Fruit fly (Drosophila melanogaster) whole organism, embryonic: Measurements from ENCODE around the gene Dpy-30L1.

Experiments
- CG10431 ChIP-seq: fragments of 200-800 bp; sonication (Bioruptor generic); optimal IDR thresholded peaks from 3 replicates; lab custom pipeline; 2018; ENCODE audit warnings: missing biosample characterization, mild to moderate bottlenecking, missing genetic modification characterization
- CG12391 ChIP-seq: fragments of 200-800 bp; sonication (Bioruptor generic); optimal IDR thresholded peaks from 3 replicates; lab custom pipeline; 2018; ENCODE audit warnings: missing biosample characterization, mild to moderate bottlenecking, missing genetic modification characterization, moderate library complexity
- CG12769 ChIP-seq: fragments of 200-800 bp; sonication (Bioruptor generic); optimal IDR thresholded peaks from 2 replicates; lab custom pipeline; 2019; ENCODE audit warnings: missing biosample characterization, mild to moderate bottlenecking, missing genetic modification characterization, moderate library complexity
- CG14050 ChIP-seq: fragments of 200-800 bp; sonication (Bioruptor generic); IDR thresholded peaks from 3 replicates; pipeline ENCODE4 v1.3.6; 2022; ENCODE audit warnings: missing biosample characterization, missing genetic modification characterization
- CG16813 ChIP-seq: fragments of 200-800 bp; sonication (Bioruptor generic); IDR thresholded peaks from 3 replicates; pipeline ENCODE4 v1.3.6; 2022; ENCODE audit warnings: missing biosample characterization, missing genetic modification characterization; ENCODE audit not compliant: partially characterized antibody
- CG16815 ChIP-seq: fragments of 200-800 bp; sonication (Bioruptor generic); optimal IDR thresholded peaks from 3 replicates; lab custom pipeline; 2017; ENCODE audit warnings: missing biosample characterization, mild to moderate bottlenecking, missing genetic modification characterization
- CG16863 ChIP-seq: fragments of 200-800 bp; sonication (Bioruptor generic); optimal IDR thresholded peaks from 3 replicates; lab custom pipeline; 2016; ENCODE audit warnings: missing biosample characterization, missing genetic modification characterization
- CG1832 ChIP-seq: fragments of 200-800 bp; sonication (Bioruptor generic); optimal IDR thresholded peaks from 2 replicates; lab custom pipeline; 2017; ENCODE audit warnings: missing biosample characterization, mild to moderate bottlenecking, missing genetic modification characterization, inconsistent platforms
- CG2120 ChIP-seq: fragments of 200-800 bp; sonication (Bioruptor generic); optimal IDR thresholded peaks from 3 replicates; lab custom pipeline; 2016; ENCODE audit warnings: missing biosample characterization, missing genetic modification characterization
- CG2678 ChIP-seq: fragments of 200-800 bp; sonication (Bioruptor generic); optimal IDR thresholded peaks from 3 replicates; lab custom pipeline; 2019; ENCODE audit warnings: missing biosample characterization, mild to moderate bottlenecking, missing genetic modification characterization, moderate library complexity
- CG30403 ChIP-seq: fragments of 200-800 bp; sonication (Bioruptor generic); optimal IDR thresholded peaks from 3 replicates; lab custom pipeline; 2016; ENCODE audit warnings: missing biosample characterization, missing genetic modification characterization
- CG32532 ChIP-seq: fragments of 200-800 bp; sonication (Bioruptor generic); IDR thresholded peaks from 2 replicates; pipeline ENCODE4 v1.3.6; 2022; ENCODE audit warnings: missing biosample characterization, missing genetic modification characterization
- CG3281 ChIP-seq: fragments of 200-800 bp; sonication (Bioruptor generic); optimal IDR thresholded peaks from 3 replicates; lab custom pipeline; 2017; ENCODE audit warnings: missing biosample characterization, mild to moderate bottlenecking, missing genetic modification characterization
- CG7786 ChIP-seq: fragments of 200-800 bp; sonication (Bioruptor generic); optimal IDR thresholded peaks from 2 replicates; lab custom pipeline; 2016; ENCODE audit warnings: missing biosample characterization, missing genetic modification characterization
- CG8359 ChIP-seq: fragments of 200-800 bp; sonication (Bioruptor generic); optimal IDR thresholded peaks from 2 replicates; lab custom pipeline; 2017; ENCODE audit warnings: missing biosample characterization, mild to moderate bottlenecking, missing genetic modification characterization, borderline replicate concordance
- CG9932 ChIP-seq: fragments of 200-800 bp; sonication (Bioruptor generic); IDR thresholded peaks from 2 replicates; pipeline ENCODE4 v1.3.6; 2022; ENCODE audit warnings: missing biosample characterization, missing genetic modification characterization
- Camta ChIP-seq: fragments of 200-800 bp; sonication (Bioruptor generic); optimal IDR thresholded peaks from 2 replicates; lab custom pipeline; 2016; ENCODE audit warnings: missing biosample characterization, missing genetic modification characterization
- Hsf ChIP-seq: fragments of 200-800 bp; sonication (Bioruptor generic); optimal IDR thresholded peaks from 3 replicates; lab custom pipeline; 2016; ENCODE audit warnings: missing biosample characterization, missing genetic modification characterization
- Med ChIP-seq: fragments of 200-800 bp; sonication (Bioruptor generic); peaks from one replicate; lab custom pipeline; 2016; ENCODE audit warnings: missing biosample characterization, missing genetic modification characterization, mild to moderate bottlenecking, inconsistent platforms, moderate library complexity
- Meics ChIP-seq: fragments of 200-800 bp; sonication (Bioruptor generic); optimal IDR thresholded peaks from 2 replicates; lab custom pipeline; 2017; ENCODE audit warnings: missing biosample characterization, mild to moderate bottlenecking, missing genetic modification characterization
- Sox100B ChIP-seq: fragments of 200-800 bp; sonication (Bioruptor generic); optimal IDR thresholded peaks from 3 replicates; lab custom pipeline; 2018; ENCODE audit warnings: missing biosample characterization, mild to moderate bottlenecking, missing genetic modification characterization
- Usf ChIP-seq: fragments of 200-800 bp; sonication (Bioruptor generic); optimal IDR thresholded peaks from 2 replicates; lab custom pipeline; 2017; ENCODE audit warnings: missing genotype, missing biosample characterization, missing genetic modification characterization
- Xrp1 ChIP-seq: fragments of 200-800 bp; sonication (Bioruptor generic); IDR thresholded peaks from 2 replicates; pipeline ENCODE4 v1.3.6; 2022; ENCODE audit warnings: missing biosample characterization, missing genetic modification characterization
- aop ChIP-seq: fragments of 200-800 bp; sonication (Bioruptor generic); IDR thresholded peaks from 2 replicates; pipeline ENCODE4 v1.3.6; 2022; ENCODE audit warnings: missing biosample characterization, missing genetic modification characterization
- bcd ChIP-seq: fragments of 200-800 bp; sonication (Bioruptor generic); optimal IDR thresholded peaks from 2 replicates; lab custom pipeline; 2017; ENCODE audit warnings: missing biosample characterization, mild to moderate bottlenecking, missing genetic modification characterization
- bsh ChIP-seq, 2 experiments: fragments of 200-800 bp; sonication (Bioruptor generic); optimal IDR thresholded peaks; 2 replicates each; lab custom pipeline; 2017 to 2018; ENCODE audit warnings: mild to moderate bottlenecking in 2 of 2, missing biosample characterization in 2 of 2, missing genetic modification characterization in 2 of 2, moderate library complexity in 1 of 2
- danr ChIP-seq: fragments of 200-800 bp; sonication (Bioruptor generic); IDR thresholded peaks from 2 replicates; pipeline ENCODE4 v1.3.6; 2022; ENCODE audit warnings: missing biosample characterization, missing genetic modification characterization
- dysf ChIP-seq: fragments of 200-800 bp; sonication (Bioruptor generic); IDR thresholded peaks from 3 replicates; pipeline ENCODE4 v1.3.6; 2022; ENCODE audit warnings: missing biosample characterization, missing genetic modification characterization
- gem ChIP-seq: fragments of 200-800 bp; sonication (Bioruptor generic); optimal IDR thresholded peaks from 2 replicates; lab custom pipeline; 2019; ENCODE audit warnings: missing biosample characterization, mild to moderate bottlenecking, missing genetic modification characterization, moderate library complexity
- grau ChIP-seq: fragments of 200-800 bp; optimal IDR thresholded peaks from 3 replicates; lab custom pipeline; 2019; ENCODE audit warnings: missing biosample characterization, mild to moderate bottlenecking, missing genetic modification characterization, moderate library complexity
- gro ChIP-seq: fragments of 200-800 bp; sonication (Bioruptor generic); optimal IDR thresholded peaks from 2 replicates; lab custom pipeline; 2016; ENCODE audit warnings: missing biosample characterization, missing genetic modification characterization
- lab ChIP-seq: fragments of 200-800 bp; sonication (Bioruptor generic); optimal IDR thresholded peaks from 3 replicates; lab custom pipeline; 2017; ENCODE audit warnings: missing biosample characterization, missing genetic modification characterization, mild to moderate bottlenecking, moderate library complexity, missing genetic modification reagents
- lilli ChIP-seq: fragments of 200-800 bp; sonication (Bioruptor generic); optimal IDR thresholded peaks from 3 replicates; lab custom pipeline; 2016; ENCODE audit warnings: missing biosample characterization, missing genetic modification characterization
- lola ChIP-seq, 3 experiments: fragments of >200 bp in 2 of 3; fragments of 200-800 bp in 1 of 3; sonication (Bioruptor generic) in 1 of 3; optimal IDR thresholded peaks; 2 replicates each; lab custom pipeline; 2017 to 2019; ENCODE audit warnings: missing biosample characterization in 3 of 3, missing genetic modification characterization in 3 of 3, mild to moderate bottlenecking in 1 of 3, moderate library complexity in 1 of 3
- lov ChIP-seq, 2 experiments: fragments of 200-800 bp in 1 of 2; fragments of >200 bp in 1 of 2; sonication (Bioruptor generic) in 1 of 2; IDR thresholded peaks in 1 of 2; optimal IDR thresholded peaks in 1 of 2; 2 replicates in 1 of 2; 3 replicates in 1 of 2; pipeline versions ENCODE4 v1.3.6 to Lab custom; 2017 to 2022; ENCODE audit warnings: missing biosample characterization in 1 of 2, missing genetic modification characterization in 1 of 2
- odd ChIP-seq: fragments of 200-800 bp; sonication (Bioruptor generic); optimal IDR thresholded peaks from 2 replicates; lab custom pipeline; 2017; ENCODE audit warnings: missing biosample characterization, mild to moderate bottlenecking, missing genetic modification characterization
- pan ChIP-seq, 4 experiments: fragments of >200 bp in 3 of 4; fragments of 200-800 bp in 1 of 4; sonication (Bioruptor generic) in 1 of 4; optimal IDR thresholded peaks in 3 of 4; IDR thresholded peaks in 1 of 4; 2 replicates each; pipeline versions ENCODE4 v1.3.6 to Lab custom; 2017 to 2022; ENCODE audit warnings: missing biosample characterization in 2 of 4, missing genetic modification characterization in 2 of 4, mixed read lengths in 1 of 4
- prd ChIP-seq, 3 experiments: fragments of >200 bp in 2 of 3; fragments of 200-800 bp in 1 of 3; sonication (Bioruptor generic) in 1 of 3; optimal IDR thresholded peaks in 2 of 3; IDR thresholded peaks in 1 of 3; 2 replicates in 2 of 3; 3 replicates in 1 of 3; pipeline versions ENCODE4 v1.3.6 to Lab custom; 2017 to 2022; ENCODE audit warnings: missing biosample characterization in 1 of 3, missing genetic modification characterization in 1 of 3
- row ChIP-seq: fragments of 200-800 bp; sonication (Bioruptor generic); IDR thresholded peaks from 3 replicates; pipeline ENCODE4 v1.3.6; 2022; ENCODE audit warnings: missing biosample characterization, missing genetic modification characterization
- sens ChIP-seq: fragments of 200-800 bp; sonication (Bioruptor generic); peaks from one replicate; lab custom pipeline; 2016; ENCODE audit warnings: missing biosample characterization, missing genetic modification characterization
- slbo ChIP-seq: fragments of 200-800 bp; sonication (Bioruptor generic); IDR thresholded peaks from 2 replicates; pipeline ENCODE4 v1.3.6; 2022; ENCODE audit warnings: missing biosample characterization, missing genetic modification characterization
- sna ChIP-seq: fragments of 200-800 bp; sonication (Bioruptor generic); IDR thresholded peaks from 2 replicates; pipeline ENCODE4 v1.3.6; 2022; ENCODE audit warnings: missing biosample characterization, missing genetic modification characterization; ENCODE audit not compliant: partially characterized antibody
- sqz ChIP-seq: fragments of 200-800 bp; sonication (Bioruptor generic); optimal IDR thresholded peaks from 3 replicates; lab custom pipeline; 2018; ENCODE audit warnings: missing biosample characterization, mild to moderate bottlenecking, missing genetic modification characterization
- tio ChIP-seq: fragments of 200-800 bp; sonication (Bioruptor generic); optimal IDR thresholded peaks from 2 replicates; lab custom pipeline; 2017; ENCODE audit warnings: missing biosample characterization, missing genetic modification characterization, inconsistent platforms
- vvl ChIP-seq: fragments of 200-800 bp; sonication (Bioruptor generic); IDR thresholded peaks from 2 replicates; pipeline ENCODE4 v1.3.6; 2022; ENCODE audit warnings: missing biosample characterization, missing genetic modification characterization
- wek ChIP-seq: fragments of 200-800 bp; sonication (Bioruptor generic); optimal IDR thresholded peaks from 3 replicates; lab custom pipeline; 2018; ENCODE audit warnings: missing biosample characterization, mild to moderate bottlenecking, missing genetic modification characterization, moderate library complexity

Dpy-30L1 gene

DNA sequence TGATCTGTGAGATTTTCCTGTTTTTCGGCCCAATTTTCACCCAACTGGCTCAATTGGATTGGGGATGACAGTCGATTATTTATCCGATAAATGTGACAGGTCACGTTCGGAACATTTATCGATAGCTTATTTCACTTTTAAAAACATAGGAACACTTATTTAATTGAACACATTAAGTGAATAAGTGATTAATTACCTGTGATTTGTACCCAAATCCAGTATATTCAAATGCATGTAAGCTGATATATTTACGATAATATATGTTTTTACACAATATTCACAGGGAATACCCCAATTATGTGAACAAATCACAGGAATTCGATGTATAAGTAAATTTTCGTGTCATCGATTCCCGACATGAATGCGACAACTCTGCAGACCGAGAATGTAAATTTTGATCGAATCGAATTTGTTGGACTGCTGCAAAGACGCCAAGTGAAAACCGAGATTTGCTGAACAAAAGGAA lies at the start of gene Dpy-30L1, which contains the start of gene EMC3 (continued):
- TF ChIP-seq pan (optimal IDR thresholded peaks at IDR 0.05; lab: Kevin White, UChicago): no peak
- TF ChIP-seq pan (GFP tag; optimal IDR thresholded peaks at IDR 0.05 in 1 of 2, IDR thresholded peaks at IDR 0.05 in 1 of 2): peak in 1 of 2 experiments; percentile 53
- TF ChIP-seq aop (GFP tag; lab: Robert Waterston, UW): no peak
- TF ChIP-seq CG16863: peak; percentile 33
- no peak for TF ChIP-seq danr (GFP tag; lab: Robert Waterston, UW)
- peak; percentile 98 for TF ChIP-seq wek (GFP tag; lab: Kevin White, UChicago)
- peak; percentile 91 for TF ChIP-seq sna (GFP tag; lab: Robert Waterston, UW)
- TF ChIP-seq Sox100B (GFP tag; lab: Kevin White, UChicago): no peak
- TF ChIP-seq lola (GFP tag; optimal IDR thresholded peaks at IDR 0.05; lab: Kevin White, UChicago): peak in 1 of 3 experiments; percentile 50
- peak; percentile 13 for TF ChIP-seq Camta (GFP tag; lab: Kevin White, UChicago)
- no peak for TF ChIP-seq CG8359 (GFP tag; lab: Kevin White, UChicago)
- TF ChIP-seq CG14050 (GFP tag; lab: Robert Waterston, UW): no peak

DNA sequence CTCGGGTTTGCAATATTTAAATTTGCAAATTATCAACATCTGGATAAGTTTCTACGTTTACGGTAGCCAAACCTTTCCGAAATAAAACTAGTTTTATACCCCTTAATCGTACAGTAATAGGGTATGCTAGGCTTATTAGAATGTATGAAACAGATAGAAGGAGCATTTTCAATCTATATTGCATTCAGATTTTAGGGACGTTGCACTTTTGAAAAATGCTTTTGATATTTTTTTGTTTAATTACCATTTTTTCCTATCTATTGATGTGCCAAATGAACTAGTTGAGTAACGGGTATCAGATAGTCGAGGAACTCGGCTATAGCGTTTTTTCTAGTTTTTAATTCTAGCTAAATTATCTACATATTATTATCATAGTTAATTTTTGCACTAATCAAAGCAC lies 49.5 kb upstream of the Dpy-30L1 start:
- TF ChIP-seq CG9932 (GFP tag; lab: Robert Waterston, UW) (peak; percentile 72), prd (optimal IDR thresholded peaks at IDR 0.05; lab: Kevin White, UChicago) (no peak), prd (GFP tag; IDR thresholded peaks at IDR 0.05; lab: Robert Waterston, UW) (0 out of 3 replicates have a peak, but pooled peaks have one; percentile 11), gro (peak; percentile 22), CG30403 (GFP tag; lab: Kevin White, UChicago) (peak; percentile 1), lab (GFP tag; lab: Kevin White, UChicago) (peak; percentile 1), gem (tag; lab: Kevin White, UChicago) (peak; percentile 42), CG32532 (GFP tag; lab: Robert Waterston, UW) (peak; percentile 61), sqz (GFP tag; lab: Kevin White, UChicago) (no peak), CG10431 (GFP tag; lab: Kevin White, UChicago) (no peak), lov (optimal IDR thresholded peaks at IDR 0.05; lab: Kevin White, UChicago) (no peak), lov (GFP tag; IDR thresholded peaks at IDR 0.05; lab: Robert Waterston, UW) (no peak), Xrp1 (GFP tag; lab: Robert Waterston, UW) (peak; percentile 23; the same call in 1 of the 2 replicates), lilli (GFP tag; lab: Kevin White, UChicago) (peak; percentile 43), CG1832 (GFP tag; lab: Kevin White, UChicago) (no peak), CG2120 (GFP tag; lab: Kevin White, UChicago) (peak; percentile 56), Meics (GFP tag; lab: Kevin White, UChicago) (peak; percentile 26), vvl (GFP tag; lab: Robert Waterston, UW) (0 out of 2 replicates have a peak, but pooled peaks have one; percentile 15), CG7786 (peak; percentile 10), CG3281 (peak; percentile 18), CG12391 (tag; lab: Kevin White, UChicago) (no peak), row (peak; percentile 23; the same call in 1 of the 3 replicates), bcd (GFP tag; lab: Kevin White, UChicago) (peak; percentile 4), CG16813 (GFP tag; lab: Robert Waterston, UW) (0 out of 3 replicates have a peak, but pooled peaks have one; percentile 14), bsh (GFP tag; optimal IDR thresholded peaks at IDR 0.05; lab: Kevin White, UChicago) (no peak), Hsf (GFP tag; lab: Kevin White, UChicago) (peak; percentile 14), Usf (GFP tag; lab: Kevin White, UChicago) (peak; percentile 7), sens (peak; percentile 36), CG12769 (peak; percentile 4), CG16815 (peak; percentile 18), CG2678 (tag; lab: Kevin White, UChicago) (peak; percentile 30), tio (GFP tag; lab: Kevin White, UChicago) (peak; percentile 18), slbo (GFP tag; lab: Robert Waterston, UW) (peak; percentile 28; the same call in 1 of the 2 replicates), grau (tag; lab: Kevin White, UChicago) (peak; percentile 18), dysf (GFP tag; lab: Robert Waterston, UW) (peak; percentile 5; the same call in 1 of the 3 replicates), Med (peak; percentile 87), odd (no peak)
